Worm (Caenorhabditis elegans) whole organism, young adult: ENCODE data around the gene iars-1.

ENCODE experiments used
- bed-1 ChIP-seq: fragments of 200-800 bp; sonication (Bioruptor generic); IDR thresholded peaks from 2 replicates; pipeline ENCODE4 v1.3.6; 2022; ENCODE audit warnings: missing genetic modification reagents, missing genetic modification characterization, missing compliant biosample characterization
- madf-3 ChIP-seq: fragments of 200-800 bp; sonication (Bioruptor generic); IDR thresholded peaks from 2 replicates; pipeline ENCODE4 v1.3.6; 2022; ENCODE audit warnings: missing genetic modification reagents, missing genetic modification characterization, missing compliant biosample characterization

DNA sequence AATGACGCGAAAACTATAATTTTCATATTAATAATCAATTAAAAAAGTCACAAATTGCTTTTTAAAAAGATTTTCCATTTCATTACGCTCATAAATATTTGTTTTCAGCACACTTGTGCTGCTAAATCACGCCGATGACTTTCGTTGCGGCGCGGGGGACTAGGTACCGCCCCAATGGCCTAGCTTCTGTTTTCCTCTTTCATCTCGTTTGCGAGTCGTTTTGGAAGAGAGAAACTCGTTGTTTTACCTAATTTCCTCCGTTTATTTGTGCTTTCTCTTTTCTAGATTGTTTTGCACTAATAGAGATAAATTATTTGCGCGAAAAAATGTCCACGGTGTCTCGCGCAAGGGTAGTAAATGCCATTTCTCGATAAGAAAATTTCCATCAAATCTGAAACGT lies 12.6 kb downstream of the iars-1 start:
- TF ChIP-seq bed-1 (GFP tag; lab: Robert Waterston, UW): no peak
- TF ChIP-seq madf-3: no peak
